Worm (Caenorhabditis elegans): ENCODE results near the gene C56E6.4.

The C56E6.4 gene

ce11 chrII:6562203-6562867 is 33.8 kb upstream of the C56E6.4 start:
- TF ChIP-seq tbx-11 (GFP tag; IDR thresholded peaks at IDR 0.05) (no peak), flt-1 (GFP tag; IDR thresholded peaks at IDR 0.05) (no peak), ceh-36 (tag; optimal IDR thresholded peaks at IDR 0.05) (no peak), pes-1 (GFP tag; IDR thresholded peaks at IDR 0.05) (no peak), hmg-4 (GFP tag; optimal IDR thresholded peaks at IDR 0.05) (no peak), F13C5.2 (tag; optimal IDR thresholded peaks at IDR 0.05) (no peak), tra-4 (tag; optimal IDR thresholded peaks at IDR 0.05) (no peak), hmbx-1 (tag; optimal IDR thresholded peaks at IDR 0.05) (no peak), hnd-1 (tag; optimal IDR thresholded peaks at IDR 0.05) (no peak), ets-7 (tag; optimal IDR thresholded peaks at IDR 0.05) (no peak), sea-1 (GFP tag; conservative IDR thresholded peaks at IDR 0.05) (no peak), ceh-13 (GFP tag; optimal IDR thresholded peaks at IDR 0.05) (no peak), scrt-1 (GFP tag; IDR thresholded peaks at IDR 0.05) (no peak), B0310.2 (tag; optimal IDR thresholded peaks at IDR 0.05) (no peak), ama-1 (optimal IDR thresholded peaks at IDR 0.05) (no peak), aly-1 (tag; optimal IDR thresholded peaks at IDR 0.05) (no peak)

ce11 chrII:6561300-6561699 is 32.8 kb upstream of the C56E6.4 start, which contains the start of gene F18C5.10:
Gene F18C5.10, minus strand, starts transcription at chrII:6561444.
- TF ChIP-seq tra-4 (tag; optimal IDR thresholded peaks at IDR 0.05) (no peak), tbx-37 (GFP tag; conservative IDR thresholded peaks at IDR 0.05) (no peak), ets-7 (tag; optimal IDR thresholded peaks at IDR 0.05) (no peak), ceh-13 (GFP tag; optimal IDR thresholded peaks at IDR 0.05) (no peak), tbx-11 (GFP tag; IDR thresholded peaks at IDR 0.05) (no peak), F13C5.2 (tag; optimal IDR thresholded peaks at IDR 0.05) (no peak), pes-1 (GFP tag; IDR thresholded peaks at IDR 0.05) (no peak), flt-1 (GFP tag; IDR thresholded peaks at IDR 0.05) (no peak), hnd-1 (tag; optimal IDR thresholded peaks at IDR 0.05) (no peak), hmg-4 (GFP tag; optimal IDR thresholded peaks at IDR 0.05) (no peak), hmbx-1 (tag; optimal IDR thresholded peaks at IDR 0.05) (no peak), ceh-36 (tag; optimal IDR thresholded peaks at IDR 0.05) (no peak), B0310.2 (tag; optimal IDR thresholded peaks at IDR 0.05) (no peak), aly-1 (tag; optimal IDR thresholded peaks at IDR 0.05) (no peak), sea-1 (GFP tag; conservative IDR thresholded peaks at IDR 0.05) (no peak), scrt-1 (GFP tag; IDR thresholded peaks at IDR 0.05) (no peak), ama-1 (optimal IDR thresholded peaks at IDR 0.05) (no peak)

- TF ChIP-seq tbx-11 (GFP tag; IDR thresholded peaks at IDR 0.05) (no peak), ceh-13 (GFP tag; optimal IDR thresholded peaks at IDR 0.05) (no peak), ets-7 (tag; optimal IDR thresholded peaks at IDR 0.05) (no peak), hnd-1 (tag; optimal IDR thresholded peaks at IDR 0.05) (no peak), ceh-36 (tag; optimal IDR thresholded peaks at IDR 0.05) (no peak), sea-1 (GFP tag; conservative IDR thresholded peaks at IDR 0.05) (no peak), tra-4 (tag; optimal IDR thresholded peaks at IDR 0.05) (no peak), hmg-4 (GFP tag; optimal IDR thresholded peaks at IDR 0.05) (no peak), flt-1 (GFP tag; IDR thresholded peaks at IDR 0.05) (no peak), scrt-1 (GFP tag; IDR thresholded peaks at IDR 0.05) (no peak), ama-1 (optimal IDR thresholded peaks at IDR 0.05) (no peak), hmbx-1 (tag; optimal IDR thresholded peaks at IDR 0.05) (no peak), aly-1 (tag; optimal IDR thresholded peaks at IDR 0.05) (no peak), F13C5.2 (tag; optimal IDR thresholded peaks at IDR 0.05) (no peak), pes-1 (GFP tag; IDR thresholded peaks at IDR 0.05) (no peak), tbx-37 (GFP tag; conservative IDR thresholded peaks at IDR 0.05) (no peak), B0310.2 (tag; optimal IDR thresholded peaks at IDR 0.05) (no peak)
Observed at ce11 chrII:6560291-6560690, 31.8 kb upstream of the C56E6.4 start.

- no peak for TF ChIP-seq tra-4 (tag; optimal IDR thresholded peaks at IDR 0.05)
- TF ChIP-seq sea-1 (GFP tag; conservative IDR thresholded peaks at IDR 0.05) = no peak
- no peak for TF ChIP-seq B0310.2 (tag; optimal IDR thresholded peaks at IDR 0.05)
- TF ChIP-seq ets-7 (tag; optimal IDR thresholded peaks at IDR 0.05) = no peak
- TF ChIP-seq hmg-4 (GFP tag; optimal IDR thresholded peaks at IDR 0.05) = no peak
- TF ChIP-seq F13C5.2 (tag; optimal IDR thresholded peaks at IDR 0.05) = no peak
- TF ChIP-seq tbx-11 (GFP tag; IDR thresholded peaks at IDR 0.05) = no peak
- no peak for TF ChIP-seq ceh-13 (GFP tag; optimal IDR thresholded peaks at IDR 0.05)
- no peak for TF ChIP-seq aly-1 (tag; optimal IDR thresholded peaks at IDR 0.05)
- TF ChIP-seq ama-1 (optimal IDR thresholded peaks at IDR 0.05) = no peak
- no peak for TF ChIP-seq ceh-36 (tag; optimal IDR thresholded peaks at IDR 0.05)
- no peak for TF ChIP-seq scrt-1 (GFP tag; IDR thresholded peaks at IDR 0.05)
- TF ChIP-seq hnd-1 (tag; optimal IDR thresholded peaks at IDR 0.05) = no peak
- TF ChIP-seq pes-1 (GFP tag; IDR thresholded peaks at IDR 0.05) = no peak
Observed at ce11 chrII:6558887-6559286, 30.4 kb upstream of the C56E6.4 start.

ce11 chrII:6554677-6555076 is 26.1 kb upstream of the C56E6.4 start, which contains the start of gene wrn-1:
Gene wrn-1, plus strand, starts transcription at chrII:6554977.
- TF ChIP-seq ama-1 (optimal IDR thresholded peaks at IDR 0.05) (no peak), ceh-36 (tag; optimal IDR thresholded peaks at IDR 0.05) (no peak), tbx-37 (GFP tag; conservative IDR thresholded peaks at IDR 0.05) (no peak), hmg-4 (GFP tag; optimal IDR thresholded peaks at IDR 0.05) (no peak), hmbx-1 (tag; optimal IDR thresholded peaks at IDR 0.05) (no peak), pes-1 (GFP tag; IDR thresholded peaks at IDR 0.05) (no peak), tra-4 (tag; optimal IDR thresholded peaks at IDR 0.05) (no peak), ets-7 (tag; optimal IDR thresholded peaks at IDR 0.05) (no peak), tbx-11 (GFP tag; IDR thresholded peaks at IDR 0.05) (no peak), F13C5.2 (tag; optimal IDR thresholded peaks at IDR 0.05) (no peak), flt-1 (GFP tag; IDR thresholded peaks at IDR 0.05) (no peak), scrt-1 (GFP tag; IDR thresholded peaks at IDR 0.05) (no peak), B0310.2 (tag; optimal IDR thresholded peaks at IDR 0.05) (no peak), ceh-13 (GFP tag; optimal IDR thresholded peaks at IDR 0.05) (no peak), sea-1 (GFP tag; conservative IDR thresholded peaks at IDR 0.05) (no peak)

- TF ChIP-seq scrt-1 (GFP tag; IDR thresholded peaks at IDR 0.05) (no peak), ceh-36 (tag; optimal IDR thresholded peaks at IDR 0.05) (no peak), B0310.2 (tag; optimal IDR thresholded peaks at IDR 0.05) (no peak), pes-1 (GFP tag; IDR thresholded peaks at IDR 0.05) (no peak), hmg-4 (GFP tag; optimal IDR thresholded peaks at IDR 0.05) (no peak), ama-1 (optimal IDR thresholded peaks at IDR 0.05) (no peak), ceh-13 (GFP tag; optimal IDR thresholded peaks at IDR 0.05) (no peak), F13C5.2 (tag; optimal IDR thresholded peaks at IDR 0.05) (no peak), hnd-1 (tag; optimal IDR thresholded peaks at IDR 0.05) (no peak), tbx-11 (GFP tag; IDR thresholded peaks at IDR 0.05) (no peak), hmbx-1 (tag; optimal IDR thresholded peaks at IDR 0.05) (no peak), sea-1 (GFP tag; conservative IDR thresholded peaks at IDR 0.05) (no peak), ets-7 (tag; optimal IDR thresholded peaks at IDR 0.05) (no peak), tbx-37 (GFP tag; conservative IDR thresholded peaks at IDR 0.05) (no peak), tra-4 (tag; optimal IDR thresholded peaks at IDR 0.05) (no peak), flt-1 (GFP tag; IDR thresholded peaks at IDR 0.05) (no peak), aly-1 (tag; optimal IDR thresholded peaks at IDR 0.05) (no peak)
Observed at ce11 chrII:6544842-6545410, 16.4 kb upstream of the C56E6.4 start, which contains the start of gene lron-15. Gene lron-15, minus strand, starts transcription at chrII:6544892.

All from whole organism, early embryonic.